Worm (Caenorhabditis elegans) whole organism, young adult: ENCODE results near the gene usp-33.

ENCODE experiments used
- B0261.1 ChIP-seq: sonication (generic microtip); optimal IDR thresholded peaks from 2 replicates; lab custom pipeline; 2016; ENCODE audit warnings: mild to moderate bottlenecking, missing genetic modification characterization, moderate library complexity, missing compliant biosample characterization
- C17E4.6 ChIP-seq: fragments of 200-800 bp; sonication (Bioruptor generic); IDR thresholded peaks from 2 replicates; pipeline ENCODE4 v1.3.6; 2022; ENCODE audit warnings: missing genetic modification reagents, missing genetic modification characterization, missing compliant biosample characterization
- D2030.7 ChIP-seq: fragments of 200-800 bp; sonication (Bioruptor generic); IDR thresholded peaks from 2 replicates; pipeline ENCODE4 v1.3.6; 2022; ENCODE audit warnings: missing genetic modification reagents, missing genetic modification characterization, missing compliant biosample characterization
- F22D6.2 ChIP-seq: sonication (generic microtip); optimal IDR thresholded peaks from 2 replicates; lab custom pipeline; 2016; ENCODE audit warnings: mild to moderate bottlenecking, missing genetic modification characterization, missing compliant biosample characterization
- F23B12.7 ChIP-seq: sonication (generic microtip); optimal IDR thresholded peaks from 2 replicates; lab custom pipeline; 2017; ENCODE audit warnings: missing genetic modification characterization, mild to moderate bottlenecking, missing compliant biosample characterization, antibody characterized with exemption, moderate library complexity; ENCODE audit not compliant: insufficient read depth
- F33H1.4 ChIP-seq: fragments of 200-800 bp; sonication (Bioruptor generic); IDR thresholded peaks from 2 replicates; pipeline ENCODE4 v1.3.6; 2022; ENCODE audit warnings: missing genetic modification reagents, missing genetic modification characterization, missing compliant biosample characterization
- F37B4.10 ChIP-seq: fragments of 200-800 bp; sonication (Bioruptor generic); IDR thresholded peaks from 2 replicates; pipeline ENCODE4 v1.3.6; 2022; ENCODE audit warnings: missing genetic modification characterization, missing compliant biosample characterization
- K12H6.12 ChIP-seq: fragments of 200-800 bp; sonication (Bioruptor generic); optimal IDR thresholded peaks from 2 replicates; lab custom pipeline; 2018; ENCODE audit warnings: mild to moderate bottlenecking, missing genetic modification characterization, missing compliant biosample characterization
- T26A5.8 ChIP-seq: sonication (generic microtip); optimal IDR thresholded peaks from 2 replicates; lab custom pipeline; 2016; ENCODE audit warnings: missing genetic modification characterization, missing compliant biosample characterization
- Y53F4B.3 ChIP-seq: fragments of 200-800 bp; sonication (Bioruptor generic); IDR thresholded peaks from 2 replicates; pipeline ENCODE4 v1.3.6; 2022; ENCODE audit warnings: missing genetic modification reagents, missing genetic modification characterization, missing compliant biosample characterization
- Y79H2A.3 ChIP-seq: fragments of 200-800 bp; sonication (Bioruptor generic); conservative IDR thresholded peaks from 2 replicates; pipeline ENCODE4 v1.3.6; 2022; ENCODE audit warnings: missing genetic modification reagents, missing genetic modification characterization, missing compliant biosample characterization
- ZK185.1 ChIP-seq: sonication (generic microtip); optimal IDR thresholded peaks from 2 replicates; lab custom pipeline; 2016; ENCODE audit warnings: mild to moderate bottlenecking, missing genetic modification characterization, missing compliant biosample characterization; ENCODE audit not compliant: poor library complexity, severe bottlenecking
- atf-7 ChIP-seq: sonication (generic microtip); optimal IDR thresholded peaks from 2 replicates; lab custom pipeline; 2017; ENCODE audit warnings: mild to moderate bottlenecking, missing genetic modification characterization, missing compliant biosample characterization
- attf-3 ChIP-seq: fragments of 200-800 bp; sonication (Bioruptor generic); conservative IDR thresholded peaks from 2 replicates; pipeline ENCODE4 v1.3.6; 2022; ENCODE audit warnings: missing genetic modification reagents, missing genetic modification characterization, missing compliant biosample characterization
- attf-6 ChIP-seq: fragments of 200-800 bp; sonication (Bioruptor generic); IDR thresholded peaks from 2 replicates; pipeline ENCODE4 v1.3.6; 2022; ENCODE audit warnings: missing genetic modification reagents, missing genetic modification characterization, missing compliant biosample characterization
- bed-1 ChIP-seq: fragments of 200-800 bp; sonication (Bioruptor generic); IDR thresholded peaks from 2 replicates; pipeline ENCODE4 v1.3.6; 2022; ENCODE audit warnings: missing genetic modification reagents, missing genetic modification characterization, missing compliant biosample characterization
- bed-2 ChIP-seq: fragments of 200-800 bp; sonication (Bioruptor generic); IDR thresholded peaks from 2 replicates; pipeline ENCODE4 v1.3.6; 2022; ENCODE audit warnings: missing genetic modification reagents, missing genetic modification characterization, missing compliant biosample characterization
- ccch-3 ChIP-seq: fragments of 200-800 bp; sonication (Bioruptor generic); optimal IDR thresholded peaks from 2 replicates; lab custom pipeline; 2018; ENCODE audit warnings: mild to moderate bottlenecking, missing genetic modification characterization, missing compliant biosample characterization
- cebp-1 ChIP-seq, 2 experiments: fragments of 200-800 bp in 1 of 2; sonication (Bioruptor generic) in 1 of 2; sonication (generic microtip) in 1 of 2; IDR thresholded peaks in 1 of 2; optimal IDR thresholded peaks in 1 of 2; 2 replicates each; pipeline versions ENCODE4 v1.3.6 to Lab custom; 2017 to 2022; ENCODE audit warnings: missing compliant biosample characterization in 2 of 2, missing genetic modification characterization in 2 of 2, mild to moderate bottlenecking in 1 of 2, missing genetic modification reagents in 1 of 2, moderate library complexity in 1 of 2
- ceh-100 ChIP-seq: fragments of 200-800 bp; sonication (Bioruptor generic); IDR thresholded peaks from 2 replicates; pipeline ENCODE4 v1.3.6; 2022; ENCODE audit warnings: missing genetic modification reagents, missing genetic modification characterization, missing compliant biosample characterization
- ceh-27 ChIP-seq: fragments of 200-800 bp; sonication (Bioruptor generic); optimal IDR thresholded peaks from 2 replicates; lab custom pipeline; 2018; ENCODE audit warnings: mild to moderate bottlenecking, missing genetic modification characterization, moderate library complexity, missing compliant biosample characterization
- dox-1 ChIP-seq: fragments of 200-800 bp; sonication (Bioruptor generic); IDR thresholded peaks from 2 replicates; pipeline ENCODE4 v1.3.6; 2022; ENCODE audit warnings: missing genetic modification reagents, missing genetic modification characterization, missing compliant biosample characterization
- let-526 ChIP-seq: fragments of 200-800 bp; sonication (Bioruptor generic); IDR thresholded peaks from 2 replicates; pipeline ENCODE4 v1.3.6; 2022; ENCODE audit warnings: missing genetic modification reagents, missing genetic modification characterization, missing compliant biosample characterization
- lin-35 ChIP-seq, 3 experiments: fragments of 150-350 bp in 2 of 3; sonication (generic microtip) in 1 of 3; optimal IDR thresholded peaks; 2 replicates each; lab custom pipeline; 2014 to 2018; ENCODE audit warnings: missing biosample characterization in 3 of 3, missing genetic modification characterization in 3 of 3, missing genetic modification reagents in 3 of 3
- lir-1 ChIP-seq: fragments of 200-800 bp; sonication (Bioruptor generic); conservative IDR thresholded peaks from 2 replicates; pipeline ENCODE4 v1.3.6; 2022; ENCODE audit warnings: missing genetic modification reagents, missing genetic modification characterization, missing compliant biosample characterization
- lsl-1 ChIP-seq: fragments of 200-800 bp; sonication (Bioruptor generic); optimal IDR thresholded peaks from 2 replicates; lab custom pipeline; 2018; ENCODE audit warnings: mild to moderate bottlenecking, missing genetic modification characterization, moderate library complexity, missing compliant biosample characterization
- madf-3 ChIP-seq: fragments of 200-800 bp; sonication (Bioruptor generic); IDR thresholded peaks from 2 replicates; pipeline ENCODE4 v1.3.6; 2022; ENCODE audit warnings: missing genetic modification reagents, missing genetic modification characterization, missing compliant biosample characterization
- mel-28 ChIP-seq: sonication (generic microtip); optimal IDR thresholded peaks from 2 replicates; lab custom pipeline; 2016; ENCODE audit warnings: borderline replicate concordance, mild to moderate bottlenecking, missing genetic modification characterization, missing compliant biosample characterization
- mes-4 ChIP-seq: sonication (generic microtip); optimal IDR thresholded peaks from 2 replicates; lab custom pipeline; 2016; ENCODE audit warnings: missing genotype, missing genetic modification characterization, missing compliant biosample characterization
- nhr-179 ChIP-seq: sonication (generic microtip); optimal IDR thresholded peaks from 2 replicates; lab custom pipeline; 2016; ENCODE audit warnings: mild to moderate bottlenecking, missing genetic modification characterization, missing compliant biosample characterization
- nhr-27 ChIP-seq: fragments of 200-800 bp; sonication (Bioruptor generic); optimal IDR thresholded peaks from 2 replicates; lab custom pipeline; 2018; ENCODE audit warnings: mild to moderate bottlenecking, missing genetic modification characterization, moderate library complexity, missing compliant biosample characterization
- pha-4 ChIP-seq: fragments of 150-350 bp; sonication (generic microtip); optimal IDR thresholded peaks from 2 replicates; lab custom pipeline; 2014; ENCODE audit warnings: missing biosample characterization, missing genetic modification reagents, missing genetic modification characterization
- rpc-1 ChIP-seq, 2 experiments: fragments of 150-350 bp in 1 of 2; sonication (generic microtip) in 1 of 2; optimal IDR thresholded peaks; 2 replicates each; lab custom pipeline; 2014 to 2018; ENCODE audit warnings: missing biosample characterization in 1 of 2, missing genetic modification characterization in 1 of 2, missing genetic modification reagents in 1 of 2, missing genotype in 1 of 2
- sea-2 ChIP-seq: fragments of 200-800 bp; sonication (Bioruptor generic); IDR thresholded peaks from 2 replicates; pipeline ENCODE4 v1.3.6; 2022; ENCODE audit warnings: missing genetic modification characterization, missing compliant biosample characterization
- snpc-3.4 ChIP-seq: sonication (generic microtip); optimal IDR thresholded peaks from 2 replicates; lab custom pipeline; 2017; ENCODE audit warnings: missing genetic modification characterization, mild to moderate bottlenecking, missing compliant biosample characterization, antibody characterized with exemption, moderate library complexity, missing genotype, missing genetic modification reagents
- snpc-4 ChIP-seq, 5 experiments: fragments of 150-350 bp in 1 of 5; sonication (generic microtip) in 4 of 5; optimal IDR thresholded peaks; 2 replicates each; lab custom pipeline; 2014 to 2018; ENCODE audit warnings: missing genetic modification characterization in 5 of 5, missing biosample characterization in 3 of 5, antibody characterized with exemption in 2 of 5, mild to moderate bottlenecking in 2 of 5, missing compliant biosample characterization in 2 of 5, missing genotype in 2 of 5, moderate library complexity in 2 of 5, missing genetic modification reagents in 1 of 5
- sptf-2 ChIP-seq: fragments of 200-800 bp; sonication (Bioruptor generic); optimal IDR thresholded peaks from 2 replicates; lab custom pipeline; 2018; ENCODE audit warnings: mild to moderate bottlenecking, missing genetic modification characterization, missing compliant biosample characterization
- unc-62 ChIP-seq: fragments of 150-350 bp; optimal IDR thresholded peaks from 2 replicates; lab custom pipeline; 2014; ENCODE audit warnings: missing biosample characterization, missing genetic modification reagents, missing genetic modification characterization
- zim-3 ChIP-seq: sonication (generic microtip); optimal IDR thresholded peaks from 2 replicates; lab custom pipeline; 2017; ENCODE audit warnings: mild to moderate bottlenecking, missing genetic modification characterization, moderate library complexity, missing compliant biosample characterization
- ztf-22 ChIP-seq: fragments of 200-800 bp; sonication (Bioruptor generic); optimal IDR thresholded peaks from 2 replicates; lab custom pipeline; 2018; ENCODE audit warnings: mild to moderate bottlenecking, missing genetic modification characterization, moderate library complexity, missing compliant biosample characterization
- ztf-25 ChIP-seq: fragments of 200-800 bp; sonication (Bioruptor generic); IDR thresholded peaks from 2 replicates; pipeline ENCODE4 v1.3.6; 2022; ENCODE audit warnings: missing genetic modification reagents, missing genetic modification characterization, missing compliant biosample characterization
- ztf-6 ChIP-seq: fragments of 200-800 bp; sonication (Bioruptor generic); IDR thresholded peaks from 2 replicates; pipeline ENCODE4 v1.3.6; 2022; ENCODE audit warnings: missing genetic modification reagents, missing genetic modification characterization, missing compliant biosample characterization

Gene usp-33

ce11 chrX:15608593-15608992 is 17.4 kb downstream of the usp-33 start:
- TF ChIP-seq lin-35 (GFP tag; optimal IDR thresholded peaks at IDR 0.05; lab: Kevin White, UChicago): peak in 1 of 3 experiments; percentile 44
- TF ChIP-seq D2030.7 (GFP tag; lab: Robert Waterston, UW): no peak
- no peak for TF ChIP-seq snpc-3.4
- TF ChIP-seq pha-4 (tag; lab: Kevin White, UChicago): no peak
- no peak for TF ChIP-seq C17E4.6 (GFP tag; lab: Robert Waterston, UW)
- no peak for TF ChIP-seq F23B12.7 (tag; lab: Kevin White, UChicago)
- peak; percentile 35; the same call in 1 of the 2 replicates for TF ChIP-seq cebp-1 (GFP tag; IDR thresholded peaks at IDR 0.05; lab: Robert Waterston, UW)
- TF ChIP-seq cebp-1 (tag; optimal IDR thresholded peaks at IDR 0.05; lab: Kevin White, UChicago): peak; percentile 97
- TF ChIP-seq Y53F4B.3 (GFP tag; lab: Robert Waterston, UW): no peak
- TF ChIP-seq unc-62 (GFP tag; lab: Kevin White, UChicago): no peak
- TF ChIP-seq sptf-2: no peak
- 0 out of 2 replicates have a peak, but pooled peaks have one; percentile 19 for TF ChIP-seq lir-1 (GFP tag; lab: Robert Waterston, UW)
- no peak for TF ChIP-seq snpc-4 (GFP tag; optimal IDR thresholded peaks at IDR 0.05; lab: Kevin White, UChicago)
- TF ChIP-seq snpc-4 (tag; optimal IDR thresholded peaks at IDR 0.05; lab: Kevin White, UChicago): no peak
- TF ChIP-seq mel-28 (tag; lab: Kevin White, UChicago): no peak
- TF ChIP-seq lsl-1 (GFP tag; lab: Kevin White, UChicago): no peak
- TF ChIP-seq let-526 (GFP tag; lab: Robert Waterston, UW): no peak
- peak; percentile 30 for TF ChIP-seq atf-7 (tag; lab: Kevin White, UChicago)
- no peak for TF ChIP-seq bed-1 (GFP tag; lab: Robert Waterston, UW)

- TF ChIP-seq B0261.1 (no peak), K12H6.12 (tag; lab: Kevin White, UChicago) (no peak), F22D6.2 (tag; lab: Kevin White, UChicago) (no peak), F23B12.7 (tag; lab: Kevin White, UChicago) (no peak), F33H1.4 (GFP tag; lab: Robert Waterston, UW) (no peak), madf-3 (0 out of 2 replicates have a peak, but pooled peaks have one; percentile 1)
These were observed 18.5 kb downstream of the usp-33 start for ce11 chrX:15609698-15610097.

ce11 chrX:15610527-15611091 is 19.4 kb downstream of the usp-33 start:
- TF ChIP-seq atf-7 (tag; lab: Kevin White, UChicago) (peak; percentile 71), unc-62 (GFP tag; lab: Kevin White, UChicago) (peak; percentile 49), ZK185.1 (peak; percentile 7), attf-6 (GFP tag; lab: Robert Waterston, UW) (no peak), F37B4.10 (no peak), T26A5.8 (tag; lab: Kevin White, UChicago) (no peak), mes-4 (tag; lab: Kevin White, UChicago) (no peak), ztf-22 (GFP tag; lab: Kevin White, UChicago) (peak; percentile 77), rpc-1 (optimal IDR thresholded peaks at IDR 0.05; lab: Kevin White, UChicago) (no peak), rpc-1 (tag; optimal IDR thresholded peaks at IDR 0.05; lab: Kevin White, UChicago) (no peak), sea-2 (GFP tag; lab: Robert Waterston, UW) (no peak), ceh-27 (GFP tag; lab: Kevin White, UChicago) (no peak), ceh-100 (GFP tag; lab: Robert Waterston, UW) (no peak), attf-3 (no peak), nhr-27 (tag; lab: Kevin White, UChicago) (no peak), bed-2 (GFP tag; lab: Robert Waterston, UW) (no peak), ccch-3 (GFP tag; lab: Kevin White, UChicago) (no peak), ztf-25 (GFP tag; lab: Robert Waterston, UW) (no peak), F33H1.4 (GFP tag; lab: Robert Waterston, UW) (no peak), cebp-1 (GFP tag; IDR thresholded peaks at IDR 0.05; lab: Robert Waterston, UW) (peak; percentile 99), cebp-1 (tag; optimal IDR thresholded peaks at IDR 0.05; lab: Kevin White, UChicago) (peak; percentile 99), nhr-179 (tag; lab: Kevin White, UChicago) (no peak), zim-3 (tag; lab: Kevin White, UChicago) (no peak), Y79H2A.3 (GFP tag; lab: Robert Waterston, UW) (no peak), dox-1 (GFP tag; lab: Robert Waterston, UW) (peak; percentile 53), ztf-6 (GFP tag; lab: Robert Waterston, UW) (no peak)
